Worm (Caenorhabditis elegans) whole organism, L4 larva: ENCODE data around the gene twk-13.

Experiments used
- ama-1 ChIP-seq: fragments of 150-350 bp; optimal IDR thresholded peaks from 2 replicates; lab custom pipeline; 2014; ENCODE audit warnings: inconsistent platforms, mixed read lengths
- nhr-237 ChIP-seq: sonication (generic microtip); optimal IDR thresholded peaks from 2 replicates; lab custom pipeline; 2017; ENCODE audit warnings: missing biosample characterization, missing genetic modification characterization
- unc-130 ChIP-seq: sonication (generic microtip); optimal IDR thresholded peaks from 2 replicates; lab custom pipeline; 2016; ENCODE audit warnings: missing genetic modification reagents, missing genetic modification characterization, missing compliant biosample characterization

ce11 chrV:12358347-12358746, 20.6 kb upstream of the twk-13 start, which contains the start of gene F23H12.5:
- TF ChIP-seq nhr-237 (tag; lab: Kevin White, UChicago) (no peak), unc-130 (GFP tag; lab: Kevin White, UChicago) (no peak), ama-1 (no peak)
